Worm (Caenorhabditis elegans) whole organism, young adult: Measurements from ENCODE around the gene C03H12.1.

Source experiments
- B0019.2 ChIP-seq: fragments of 200-800 bp; sonication (Bioruptor generic); conservative IDR thresholded peaks from 2 replicates; pipeline ENCODE4 v1.3.6; 2022; ENCODE audit warnings: missing genetic modification reagents, missing genetic modification characterization, missing compliant biosample characterization
- B0035.1 ChIP-seq: sonication (generic microtip); optimal IDR thresholded peaks from 2 replicates; lab custom pipeline; 2016; ENCODE audit warnings: missing genetic modification characterization, mild to moderate bottlenecking, missing compliant biosample characterization, missing genotype, missing genetic modification reagents
- F10E7.11 ChIP-seq: sonication (generic microtip); optimal IDR thresholded peaks from 2 replicates; lab custom pipeline; 2017; ENCODE audit warnings: mild to moderate bottlenecking, missing genetic modification characterization, moderate library complexity, missing compliant biosample characterization
- F37B4.10 ChIP-seq: fragments of 200-800 bp; sonication (Bioruptor generic); IDR thresholded peaks from 2 replicates; pipeline ENCODE4 v1.3.6; 2022; ENCODE audit warnings: missing genetic modification characterization, missing compliant biosample characterization
- F39B2.1 ChIP-seq: fragments of 200-800 bp; sonication (Bioruptor generic); IDR thresholded peaks from 2 replicates; pipeline ENCODE4 v1.3.6; 2022; ENCODE audit warnings: missing genetic modification reagents, missing genetic modification characterization, missing compliant biosample characterization
- F52B5.7 ChIP-seq: sonication (generic microtip); optimal IDR thresholded peaks from 2 replicates; lab custom pipeline; 2016; ENCODE audit warnings: mild to moderate bottlenecking, missing genetic modification characterization, missing compliant biosample characterization
- F57C9.4 ChIP-seq: sonication (generic microtip); optimal IDR thresholded peaks from 2 replicates; lab custom pipeline; 2017; ENCODE audit warnings: mild to moderate bottlenecking, missing genetic modification characterization, missing compliant biosample characterization
- Y67H2A.10 ChIP-seq: fragments of 200-800 bp; sonication (Bioruptor generic); conservative IDR thresholded peaks from 2 replicates; pipeline ENCODE4 v1.3.6; 2022; ENCODE audit warnings: missing genetic modification reagents, missing genetic modification characterization, missing compliant biosample characterization
- Y79H2A.3 ChIP-seq: fragments of 200-800 bp; sonication (Bioruptor generic); conservative IDR thresholded peaks from 2 replicates; pipeline ENCODE4 v1.3.6; 2022; ENCODE audit warnings: missing genetic modification reagents, missing genetic modification characterization, missing compliant biosample characterization
- ZK185.1 ChIP-seq: sonication (generic microtip); optimal IDR thresholded peaks from 2 replicates; lab custom pipeline; 2016; ENCODE audit warnings: mild to moderate bottlenecking, missing genetic modification characterization, missing compliant biosample characterization; ENCODE audit not compliant: poor library complexity, severe bottlenecking
- bed-1 ChIP-seq: fragments of 200-800 bp; sonication (Bioruptor generic); IDR thresholded peaks from 2 replicates; pipeline ENCODE4 v1.3.6; 2022; ENCODE audit warnings: missing genetic modification reagents, missing genetic modification characterization, missing compliant biosample characterization
- cebp-1 ChIP-seq, 2 experiments: fragments of 200-800 bp in 1 of 2; sonication (Bioruptor generic) in 1 of 2; sonication (generic microtip) in 1 of 2; IDR thresholded peaks in 1 of 2; optimal IDR thresholded peaks in 1 of 2; 2 replicates each; pipeline versions ENCODE4 v1.3.6 to Lab custom; 2017 to 2022; ENCODE audit warnings: missing compliant biosample characterization in 2 of 2, missing genetic modification characterization in 2 of 2, mild to moderate bottlenecking in 1 of 2, missing genetic modification reagents in 1 of 2, moderate library complexity in 1 of 2
- ceh-100 ChIP-seq: fragments of 200-800 bp; sonication (Bioruptor generic); IDR thresholded peaks from 2 replicates; pipeline ENCODE4 v1.3.6; 2022; ENCODE audit warnings: missing genetic modification reagents, missing genetic modification characterization, missing compliant biosample characterization
- chd-7 ChIP-seq: sonication (generic microtip); optimal IDR thresholded peaks from 2 replicates; lab custom pipeline; 2016; ENCODE audit warnings: mild to moderate bottlenecking, missing genetic modification characterization, moderate library complexity, missing compliant biosample characterization
- ets-4 ChIP-seq: fragments of 200-800 bp; sonication (Bioruptor generic); optimal IDR thresholded peaks from 2 replicates; lab custom pipeline; 2018; ENCODE audit warnings: mild to moderate bottlenecking, missing genetic modification characterization, missing compliant biosample characterization
- hlh-26 ChIP-seq: fragments of 200-800 bp; sonication (Bioruptor generic); conservative IDR thresholded peaks from 2 replicates; pipeline ENCODE4 v1.3.6; 2022; ENCODE audit warnings: missing genetic modification reagents, missing genetic modification characterization, missing compliant biosample characterization
- hmg-1.2 ChIP-seq: fragments of 200-800 bp; sonication (Bioruptor generic); IDR thresholded peaks from 2 replicates; pipeline ENCODE4 v1.3.6; 2022; ENCODE audit warnings: missing genetic modification reagents, missing genetic modification characterization, missing compliant biosample characterization
- let-526 ChIP-seq: fragments of 200-800 bp; sonication (Bioruptor generic); IDR thresholded peaks from 2 replicates; pipeline ENCODE4 v1.3.6; 2022; ENCODE audit warnings: missing genetic modification reagents, missing genetic modification characterization, missing compliant biosample characterization
- let-607 ChIP-seq, 2 experiments: fragments of 200-800 bp in 1 of 2; sonication (Bioruptor generic) in 1 of 2; sonication (generic microtip) in 1 of 2; optimal IDR thresholded peaks; 2 replicates each; lab custom pipeline; 2016 to 2018; ENCODE audit warnings: mild to moderate bottlenecking in 2 of 2, missing compliant biosample characterization in 2 of 2, missing genetic modification characterization in 2 of 2, moderate library complexity in 2 of 2, missing genotype in 1 of 2
- lsl-1 ChIP-seq: fragments of 200-800 bp; sonication (Bioruptor generic); optimal IDR thresholded peaks from 2 replicates; lab custom pipeline; 2018; ENCODE audit warnings: mild to moderate bottlenecking, missing genetic modification characterization, moderate library complexity, missing compliant biosample characterization
- lsy-27 ChIP-seq: sonication (generic microtip); optimal IDR thresholded peaks from 2 replicates; lab custom pipeline; 2017; ENCODE audit warnings: missing genetic modification characterization, mild to moderate bottlenecking, missing compliant biosample characterization, antibody characterized with exemption, missing genotype, borderline replicate concordance; ENCODE audit not compliant: insufficient read depth
- madf-10 ChIP-seq: sonication (generic microtip); optimal IDR thresholded peaks from 2 replicates; lab custom pipeline; 2016; ENCODE audit warnings: mild to moderate bottlenecking, missing genetic modification characterization, missing compliant biosample characterization
- madf-8 ChIP-seq: fragments of 200-800 bp; sonication (Bioruptor generic); conservative IDR thresholded peaks from 2 replicates; pipeline ENCODE4 v1.3.6; 2022; ENCODE audit warnings: missing genetic modification reagents, missing genetic modification characterization, missing compliant biosample characterization
- mxl-1 ChIP-seq: sonication (generic microtip); optimal IDR thresholded peaks from 2 replicates; lab custom pipeline; 2016; ENCODE audit warnings: missing genetic modification characterization, missing compliant biosample characterization
- nfya-2 ChIP-seq: fragments of 200-800 bp; sonication (Bioruptor generic); IDR thresholded peaks from 2 replicates; pipeline ENCODE4 v1.3.6; 2022; ENCODE audit warnings: missing genetic modification reagents, missing genetic modification characterization, missing compliant biosample characterization
- nhr-179 ChIP-seq: sonication (generic microtip); optimal IDR thresholded peaks from 2 replicates; lab custom pipeline; 2016; ENCODE audit warnings: mild to moderate bottlenecking, missing genetic modification characterization, missing compliant biosample characterization
- nhr-80 ChIP-seq: sonication (generic microtip); optimal IDR thresholded peaks from 2 replicates; lab custom pipeline; 2016; ENCODE audit warnings: missing genetic modification characterization, missing compliant biosample characterization
- pbrm-1 ChIP-seq: fragments of 200-800 bp; sonication (Bioruptor generic); IDR thresholded peaks from 2 replicates; pipeline ENCODE4 v1.3.6; 2022; ENCODE audit warnings: missing genetic modification reagents, missing genetic modification characterization, missing compliant biosample characterization
- rcor-1 ChIP-seq: fragments of 200-800 bp; sonication (Bioruptor generic); IDR thresholded peaks from 2 replicates; pipeline ENCODE4 v1.3.6; 2022; ENCODE audit warnings: missing genetic modification reagents, missing genetic modification characterization, missing compliant biosample characterization
- sdz-38 ChIP-seq: sonication (generic microtip); optimal IDR thresholded peaks from 2 replicates; lab custom pipeline; 2016; ENCODE audit warnings: missing genotype, missing genetic modification characterization, missing compliant biosample characterization
- somi-1 ChIP-seq: fragments of 200-800 bp; sonication (Bioruptor generic); optimal IDR thresholded peaks from 2 replicates; lab custom pipeline; 2018; ENCODE audit warnings: mild to moderate bottlenecking, missing genetic modification characterization, missing compliant biosample characterization
- unc-130 ChIP-seq: sonication (generic microtip); optimal IDR thresholded peaks from 2 replicates; lab custom pipeline; 2016; ENCODE audit warnings: missing genetic modification reagents, missing genetic modification characterization, missing compliant biosample characterization
- zim-3 ChIP-seq: sonication (generic microtip); optimal IDR thresholded peaks from 2 replicates; lab custom pipeline; 2017; ENCODE audit warnings: mild to moderate bottlenecking, missing genetic modification characterization, moderate library complexity, missing compliant biosample characterization

The C03H12.1 gene

ce11 chrX:15668695-15669094 lies 20.6 kb upstream of the C03H12.1 start (continued):
- TF ChIP-seq mxl-1 (tag; lab: Kevin White, UChicago) (no peak), somi-1 (GFP tag; lab: Kevin White, UChicago) (no peak)

DNA sequence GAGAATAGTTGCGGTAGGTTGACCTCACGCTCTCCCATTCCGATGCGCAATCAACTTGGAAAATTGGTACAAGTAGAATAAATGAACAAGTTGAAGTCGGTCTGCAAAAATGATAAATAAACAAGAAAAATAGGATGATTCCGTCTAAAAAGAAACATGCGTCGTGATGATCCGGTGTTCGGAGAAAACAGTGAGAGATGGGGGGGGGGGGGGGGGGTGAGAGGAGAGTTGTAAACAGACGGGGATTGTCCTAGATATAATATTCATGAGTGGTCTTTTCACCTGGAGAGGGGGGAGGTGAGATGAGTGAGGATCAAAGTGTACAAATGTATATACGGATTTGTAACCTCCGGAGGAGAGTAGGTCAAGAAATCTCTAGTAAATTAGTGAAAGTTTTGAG lies 13.6 kb upstream of the C03H12.1 start, which contains the start of gene F59D12.2:
Gene F59D12.2, minus strand, starts transcription at position 101 of the 400 bp plus-strand sequence.
- TF ChIP-seq F57C9.4 (no peak), B0035.1 (no peak), madf-10 (tag; lab: Kevin White, UChicago) (no peak), pbrm-1 (no peak), nhr-80 (tag; lab: Kevin White, UChicago) (no peak), cebp-1 (GFP tag; IDR thresholded peaks at IDR 0.05; lab: Robert Waterston, UW) (no peak), cebp-1 (tag; optimal IDR thresholded peaks at IDR 0.05; lab: Kevin White, UChicago) (no peak), let-526 (GFP tag; lab: Robert Waterston, UW) (no peak), Y79H2A.3 (no peak), ZK185.1 (no peak), madf-8 (GFP tag; lab: Robert Waterston, UW) (no peak), let-607 (tag; optimal IDR thresholded peaks at IDR 0.05; lab: Kevin White, UChicago) (no peak), lsy-27 (no peak), nhr-179 (tag; lab: Kevin White, UChicago) (no peak), unc-130 (no peak), hmg-1.2 (no peak), F10E7.11 (tag; lab: Kevin White, UChicago) (no peak), ceh-100 (GFP tag; lab: Robert Waterston, UW) (no peak)

- no peak for TF ChIP-seq bed-1 (GFP tag; lab: Robert Waterston, UW)
- 0 out of 2 replicates have a peak, but pooled peaks have one; percentile 82 for TF ChIP-seq F37B4.10 (GFP tag; lab: Robert Waterston, UW)
These were observed 7.9 kb upstream of the C03H12.1 start, which contains the start of gene gpn-1 for ce11 chrX:15681393-15681792. gpn-1 (plus strand) TSS chrX:15681693.

DNA sequence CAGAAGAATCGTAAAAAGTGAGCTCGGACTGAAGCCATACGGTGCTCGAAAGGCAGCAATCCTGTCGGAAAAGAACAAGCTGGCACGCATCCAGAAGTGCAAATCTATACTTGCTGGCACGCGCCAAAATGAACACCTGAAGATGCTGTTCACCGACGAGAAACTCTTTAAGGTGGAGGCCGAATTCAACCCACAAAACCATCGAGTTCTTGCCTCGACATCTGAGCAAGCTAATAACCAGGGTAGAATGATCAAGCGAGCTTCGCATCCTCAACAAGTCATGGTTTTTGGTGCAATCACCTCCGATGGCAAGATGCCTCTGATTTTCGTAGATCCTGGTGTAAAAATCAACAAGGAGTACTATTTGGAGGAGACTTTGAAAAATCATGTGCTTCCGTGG lies 4.2 kb downstream of the C03H12.1 start:
- TF ChIP-seq zim-3 (no peak), sdz-38 (no peak), nfya-2 (GFP tag; lab: Robert Waterston, UW) (no peak), lsl-1 (GFP tag; lab: Kevin White, UChicago) (no peak), ets-4 (GFP tag; lab: Kevin White, UChicago) (no peak), chd-7 (no peak), B0019.2 (GFP tag; lab: Robert Waterston, UW) (no peak), Y67H2A.10 (GFP tag; lab: Robert Waterston, UW) (no peak), let-607 (tag; optimal IDR thresholded peaks at IDR 0.05; lab: Kevin White, UChicago) (no peak), F39B2.1 (GFP tag; lab: Robert Waterston, UW) (no peak), F52B5.7 (tag; lab: Kevin White, UChicago) (no peak), hlh-26 (GFP tag; lab: Robert Waterston, UW) (no peak), let-526 (GFP tag; lab: Robert Waterston, UW) (no peak), rcor-1 (GFP tag; lab: Robert Waterston, UW) (no peak)
